Worm (Caenorhabditis elegans): ENCODE measurements around the gene C15H11.1.

DNA sequence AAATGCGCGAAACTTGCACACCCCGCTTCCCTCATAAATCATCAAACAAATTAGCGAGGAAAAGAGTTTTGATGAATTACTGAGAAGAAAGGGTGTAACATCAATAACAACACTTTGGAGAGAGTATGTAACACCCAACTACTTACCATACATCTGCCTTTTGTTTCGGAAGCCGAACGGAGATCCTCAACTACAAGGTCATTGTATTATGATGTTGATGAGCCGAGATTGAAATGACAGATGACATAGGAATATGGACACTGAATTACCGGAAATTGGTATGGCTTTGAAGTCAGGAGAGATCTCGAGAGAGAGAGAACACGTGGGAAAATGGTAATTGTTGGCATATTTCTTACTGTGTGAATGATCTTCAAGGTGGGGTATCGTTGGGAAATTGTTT is 32.4 kb downstream of the C15H11.1 start:
- TF ChIP-seq pha-4 (tag; optimal IDR thresholded peaks at IDR 0.05) = no peak
- no peak for TF ChIP-seq unc-62 (GFP tag; optimal IDR thresholded peaks at IDR 0.05)
- no peak for TF ChIP-seq R02D3.7 (tag; optimal IDR thresholded peaks at IDR 0.05)
- no peak for TF ChIP-seq pqm-1 (tag; optimal IDR thresholded peaks at IDR 0.05)
- TF ChIP-seq ceh-82 (tag; optimal IDR thresholded peaks at IDR 0.05) = no peak
- no peak for TF ChIP-seq daf-12 (tag; optimal IDR thresholded peaks at IDR 0.05)
- no peak for TF ChIP-seq fkh-10 (GFP tag; optimal IDR thresholded peaks at IDR 0.05)
- no peak for TF ChIP-seq egl-5 (tag; optimal IDR thresholded peaks at IDR 0.05)
- no peak for TF ChIP-seq nfya-1 (tag; optimal IDR thresholded peaks at IDR 0.05; ENCODE audit: insufficient read depth)
- TF ChIP-seq elt-1 (tag; optimal IDR thresholded peaks at IDR 0.05) = no peak
- TF ChIP-seq nhr-25 (tag; optimal IDR thresholded peaks at IDR 0.05) = no peak
- no peak for TF ChIP-seq nhr-12 (tag; optimal IDR thresholded peaks at IDR 0.05)

Measured in whole organism, L3 larva.